Fruit fly (Drosophila melanogaster) whole organism, embryonic: ENCODE results near the gene CtBP.

ENCODE experiments used
- CG10565 ChIP-seq: fragments of 200-800 bp; sonication (Bioruptor generic); optimal IDR thresholded peaks from 3 replicates; lab custom pipeline; 2016; ENCODE audit warnings: missing biosample characterization, mild to moderate bottlenecking, missing genetic modification characterization
- CG10959 ChIP-seq: fragments of 200-800 bp; sonication (Bioruptor generic); IDR thresholded peaks from 2 replicates; pipeline ENCODE4 v1.3.6; 2022; ENCODE audit warnings: missing biosample characterization, missing genetic modification characterization
- CG12155 ChIP-seq: fragments of 200-800 bp; sonication (Bioruptor generic); optimal IDR thresholded peaks from 3 replicates; lab custom pipeline; 2016; ENCODE audit warnings: missing biosample characterization, missing genetic modification characterization
- CG15514 ChIP-seq: fragments of 200-800 bp; sonication (Bioruptor generic); optimal IDR thresholded peaks from 3 replicates; lab custom pipeline; 2017; ENCODE audit warnings: missing biosample characterization, missing genetic modification characterization, mild to moderate bottlenecking, moderate library complexity, missing genetic modification reagents
- CG16813 ChIP-seq: fragments of 200-800 bp; sonication (Bioruptor generic); IDR thresholded peaks from 3 replicates; pipeline ENCODE4 v1.3.6; 2022; ENCODE audit warnings: missing biosample characterization, missing genetic modification characterization; ENCODE audit not compliant: partially characterized antibody
- CG17186 ChIP-seq: fragments of 200-800 bp; sonication (Bioruptor generic); optimal IDR thresholded peaks from 3 replicates; lab custom pipeline; 2017; ENCODE audit warnings: missing biosample characterization, missing genetic modification reagents, missing genetic modification characterization
- CG17912 ChIP-seq: fragments of 200-800 bp; sonication (Bioruptor generic); optimal IDR thresholded peaks from 2 replicates; lab custom pipeline; 2018; ENCODE audit warnings: missing biosample characterization, mild to moderate bottlenecking, missing genetic modification characterization
- CG1832 ChIP-seq: fragments of 200-800 bp; sonication (Bioruptor generic); optimal IDR thresholded peaks from 2 replicates; lab custom pipeline; 2017; ENCODE audit warnings: missing biosample characterization, mild to moderate bottlenecking, missing genetic modification characterization, inconsistent platforms
- CG30403 ChIP-seq: fragments of 200-800 bp; sonication (Bioruptor generic); optimal IDR thresholded peaks from 3 replicates; lab custom pipeline; 2016; ENCODE audit warnings: missing biosample characterization, missing genetic modification characterization
- CG32532 ChIP-seq: fragments of 200-800 bp; sonication (Bioruptor generic); IDR thresholded peaks from 2 replicates; pipeline ENCODE4 v1.3.6; 2022; ENCODE audit warnings: missing biosample characterization, missing genetic modification characterization
- CG3407 ChIP-seq: fragments of 200-800 bp; sonication (Bioruptor generic); optimal IDR thresholded peaks from 2 replicates; lab custom pipeline; 2018; ENCODE audit warnings: missing biosample characterization, mild to moderate bottlenecking, missing genetic modification characterization
- CG3847 ChIP-seq: fragments of 200-800 bp; sonication (Bioruptor generic); IDR thresholded peaks from 2 replicates; pipeline ENCODE4 v1.3.6; 2022; ENCODE audit warnings: missing biosample characterization, missing genetic modification characterization
- CG4707 ChIP-seq: fragments of 200-800 bp; sonication (Bioruptor generic); optimal IDR thresholded peaks from 2 replicates; lab custom pipeline; 2018; ENCODE audit warnings: missing biosample characterization, mild to moderate bottlenecking, missing genetic modification characterization, moderate library complexity
- CG4820 ChIP-seq: fragments of 200-800 bp; sonication (Bioruptor generic); optimal IDR thresholded peaks from 3 replicates; lab custom pipeline; 2016; ENCODE audit warnings: missing biosample characterization, missing genetic modification characterization
- CG5953 ChIP-seq: fragments of 200-800 bp; sonication (Bioruptor generic); IDR thresholded peaks from 2 replicates; pipeline ENCODE4 v1.3.6; 2022; ENCODE audit warnings: missing biosample characterization, missing genetic modification characterization
- CG7745 ChIP-seq: fragments of 200-800 bp; sonication (Bioruptor generic); optimal IDR thresholded peaks from 2 replicates; lab custom pipeline; 2018; ENCODE audit warnings: missing biosample characterization, mild to moderate bottlenecking, missing genetic modification characterization, moderate library complexity
- CG9609 ChIP-seq: fragments of 200-800 bp; sonication (Bioruptor generic); optimal IDR thresholded peaks from 3 replicates; lab custom pipeline; 2016; ENCODE audit warnings: missing biosample characterization, missing genetic modification characterization
- CG9727 ChIP-seq: fragments of 200-800 bp; sonication (Bioruptor generic); optimal IDR thresholded peaks from 3 replicates; lab custom pipeline; 2017; ENCODE audit warnings: missing biosample characterization, mild to moderate bottlenecking, missing genetic modification characterization
- CoRest ChIP-seq: fragments of 200-800 bp; sonication (Bioruptor generic); optimal IDR thresholded peaks from 3 replicates; lab custom pipeline; 2018; ENCODE audit warnings: missing biosample characterization, mild to moderate bottlenecking, missing genetic modification characterization, moderate library complexity
- Drgx ChIP-seq: fragments of 200-800 bp; sonication (Bioruptor generic); IDR thresholded peaks from 2 replicates; pipeline ENCODE4 v1.3.6; 2022; ENCODE audit warnings: missing biosample characterization, missing genetic modification characterization
- E2f1 ChIP-seq: fragments of 200-800 bp; sonication (Bioruptor generic); IDR thresholded peaks from 2 replicates; pipeline ENCODE4 v1.3.6; 2022; ENCODE audit warnings: missing biosample characterization, missing genetic modification characterization
- ERR ChIP-seq: fragments of 200-800 bp; sonication (Bioruptor generic); optimal IDR thresholded peaks from 2 replicates; lab custom pipeline; 2016; ENCODE audit warnings: missing biosample characterization, missing genetic modification characterization
- Fer3 ChIP-seq: fragments of 200-800 bp; sonication (Bioruptor generic); optimal IDR thresholded peaks from 2 replicates; lab custom pipeline; 2018; ENCODE audit warnings: missing biosample characterization, mild to moderate bottlenecking, missing genetic modification characterization, moderate library complexity
- GATAe ChIP-seq: fragments of 200-800 bp; sonication (Bioruptor generic); conservative IDR thresholded peaks from 2 replicates; pipeline ENCODE4 v1.3.6; 2022; ENCODE audit warnings: missing biosample characterization, missing genetic modification characterization
- HLH3B ChIP-seq: fragments of 200-800 bp; sonication (Bioruptor generic); IDR thresholded peaks from 2 replicates; pipeline ENCODE4 v1.3.6; 2022; ENCODE audit warnings: missing biosample characterization, missing genetic modification characterization
- Hmx ChIP-seq: fragments of 200-800 bp; sonication (Bioruptor generic); optimal IDR thresholded peaks from 2 replicates; lab custom pipeline; 2016; ENCODE audit warnings: missing biosample characterization, missing genetic modification characterization
- Nf-YA ChIP-seq: fragments of 200-800 bp; sonication (Bioruptor generic); IDR thresholded peaks from 2 replicates; pipeline ENCODE4 v1.3.6; 2022; ENCODE audit warnings: missing biosample characterization, missing genetic modification characterization
- Spps ChIP-seq: fragments of 200-800 bp; sonication (Bioruptor generic); optimal IDR thresholded peaks from 2 replicates; lab custom pipeline; 2018; ENCODE audit warnings: missing biosample characterization, mild to moderate bottlenecking, missing genetic modification characterization
- TFAM ChIP-seq: fragments of 200-800 bp; sonication (Bioruptor generic); optimal IDR thresholded peaks from 2 replicates; lab custom pipeline; 2017; ENCODE audit warnings: missing biosample characterization, missing genetic modification characterization, inconsistent platforms
- Usf ChIP-seq: fragments of 200-800 bp; sonication (Bioruptor generic); optimal IDR thresholded peaks from 2 replicates; lab custom pipeline; 2017; ENCODE audit warnings: missing genotype, missing biosample characterization, missing genetic modification characterization
- YL-1 ChIP-seq: fragments of 200-800 bp; sonication (Bioruptor generic); optimal IDR thresholded peaks from 3 replicates; lab custom pipeline; 2017; ENCODE audit warnings: missing biosample characterization, mild to moderate bottlenecking, missing genetic modification characterization
- ara ChIP-seq: fragments of 200-800 bp; sonication (Bioruptor generic); IDR thresholded peaks from 2 replicates; pipeline ENCODE4 v1.3.6; 2022; ENCODE audit warnings: missing biosample characterization, missing genetic modification characterization
- ase ChIP-seq: fragments of 200-800 bp; sonication (Bioruptor generic); IDR thresholded peaks from 3 replicates; pipeline ENCODE4 v1.3.6; 2022; ENCODE audit warnings: missing biosample characterization, missing genetic modification characterization
- bigmax ChIP-seq: fragments of 200-800 bp; sonication (Bioruptor generic); optimal IDR thresholded peaks from 2 replicates; lab custom pipeline; 2018; ENCODE audit warnings: missing biosample characterization, mild to moderate bottlenecking, missing genetic modification characterization
- bowl ChIP-seq: fragments of 200-800 bp; sonication (Bioruptor generic); IDR thresholded peaks from 2 replicates; pipeline ENCODE4 v1.3.6; 2022; ENCODE audit warnings: missing biosample characterization, missing genetic modification characterization
- br ChIP-seq: fragments of >200 bp; optimal IDR thresholded peaks from 2 replicates; lab custom pipeline; 2017
- ci ChIP-seq: fragments of 200-800 bp; sonication (Bioruptor generic); IDR thresholded peaks from 3 replicates; pipeline ENCODE4 v1.3.6; 2022; ENCODE audit warnings: missing biosample characterization, missing genetic modification characterization
- croc ChIP-seq: fragments of 200-800 bp; sonication (Bioruptor generic); conservative IDR thresholded peaks from 3 replicates; pipeline ENCODE4 v1.3.6; 2022; ENCODE audit warnings: missing biosample characterization, missing genetic modification characterization
- dmrt11E ChIP-seq: fragments of 200-800 bp; sonication (Bioruptor generic); optimal IDR thresholded peaks from 3 replicates; lab custom pipeline; 2018; ENCODE audit warnings: missing biosample characterization, mild to moderate bottlenecking, missing genetic modification characterization, moderate library complexity
- fd102C ChIP-seq: fragments of 200-800 bp; sonication (Bioruptor generic); optimal IDR thresholded peaks from 2 replicates; lab custom pipeline; 2018; ENCODE audit warnings: missing biosample characterization, mild to moderate bottlenecking, missing genetic modification characterization, moderate library complexity
- grau ChIP-seq: fragments of 200-800 bp; optimal IDR thresholded peaks from 3 replicates; lab custom pipeline; 2019; ENCODE audit warnings: missing biosample characterization, mild to moderate bottlenecking, missing genetic modification characterization, moderate library complexity
- grn ChIP-seq: fragments of 200-800 bp; sonication (Bioruptor generic); optimal IDR thresholded peaks from 3 replicates; lab custom pipeline; 2017; ENCODE audit warnings: missing biosample characterization, missing genetic modification characterization
- lab ChIP-seq: fragments of 200-800 bp; sonication (Bioruptor generic); optimal IDR thresholded peaks from 3 replicates; lab custom pipeline; 2017; ENCODE audit warnings: missing biosample characterization, missing genetic modification characterization, mild to moderate bottlenecking, moderate library complexity, missing genetic modification reagents
- sc ChIP-seq, 3 experiments: fragments of >200 bp in 2 of 3; fragments of 200-800 bp in 1 of 3; sonication (Bioruptor generic) in 1 of 3; optimal IDR thresholded peaks; 2 replicates in 2 of 3; 3 replicates in 1 of 3; lab custom pipeline; 2017; ENCODE audit warnings: mild to moderate bottlenecking in 1 of 3, missing biosample characterization in 1 of 3, missing genetic modification characterization in 1 of 3, missing genetic modification reagents in 1 of 3
- sisA ChIP-seq: fragments of 200-800 bp; sonication (Bioruptor generic); IDR thresholded peaks from 2 replicates; pipeline ENCODE4 v1.3.6; 2022; ENCODE audit warnings: missing biosample characterization, missing genetic modification characterization
- sob ChIP-seq: fragments of 200-800 bp; sonication (Bioruptor generic); IDR thresholded peaks from 2 replicates; pipeline ENCODE4 v1.3.6; 2022; ENCODE audit warnings: missing biosample characterization, missing genetic modification characterization
- ssp ChIP-seq: fragments of 200-800 bp; sonication (Bioruptor generic); IDR thresholded peaks from 2 replicates; pipeline ENCODE4 v1.3.6; 2022; ENCODE audit warnings: missing biosample characterization, missing genetic modification characterization
- tap ChIP-seq: fragments of 200-800 bp; optimal IDR thresholded peaks from 3 replicates; lab custom pipeline; 2019; ENCODE audit warnings: missing biosample characterization, mild to moderate bottlenecking, missing genetic modification characterization, moderate library complexity
- tgo ChIP-seq: fragments of 200-800 bp; sonication (Bioruptor generic); IDR thresholded peaks from 3 replicates; pipeline ENCODE4 v1.3.6; 2022; ENCODE audit warnings: missing biosample characterization, missing genetic modification characterization
- trem ChIP-seq: fragments of 200-800 bp; optimal IDR thresholded peaks from 3 replicates; lab custom pipeline; 2019; ENCODE audit warnings: missing biosample characterization, mild to moderate bottlenecking, missing genetic modification characterization, moderate library complexity
- ttk ChIP-seq: fragments of 200-800 bp; sonication (Bioruptor generic); IDR thresholded peaks from 2 replicates; pipeline ENCODE4 v2.1.2; 2022; ENCODE audit warnings: missing biosample characterization, missing genetic modification characterization
- vvl ChIP-seq: fragments of 200-800 bp; sonication (Bioruptor generic); IDR thresholded peaks from 2 replicates; pipeline ENCODE4 v1.3.6; 2022; ENCODE audit warnings: missing biosample characterization, missing genetic modification characterization

Gene CtBP

DNA sequence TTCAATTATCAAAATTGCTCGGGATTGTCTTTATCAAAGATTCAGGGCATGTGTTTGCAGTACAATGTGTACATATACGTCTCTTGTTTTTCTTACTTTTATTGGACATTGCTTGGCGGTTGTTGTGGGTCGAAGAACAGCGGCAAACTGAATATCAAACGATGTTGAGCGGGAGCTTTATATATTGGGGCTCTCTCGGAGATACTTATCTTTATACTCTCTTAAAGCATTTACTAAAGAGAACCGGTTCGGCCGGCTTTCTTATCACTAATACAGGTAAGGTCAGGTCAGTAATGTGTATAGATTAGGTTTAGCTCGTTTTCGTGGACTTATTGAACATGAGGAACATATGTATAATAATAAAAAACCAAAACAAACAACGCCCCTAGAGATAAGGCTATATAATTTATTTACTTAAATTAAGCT lies 39.9 kb downstream of the CtBP start, which contains the start of gene CG7966 (continued):
- TF ChIP-seq tap (tag; lab: Kevin White, UChicago) (peak; percentile 33), CG4707 (GFP tag; lab: Kevin White, UChicago) (no peak), trem (tag; lab: Kevin White, UChicago) (no peak), fd102C (GFP tag; lab: Kevin White, UChicago) (no peak), YL-1 (GFP tag; lab: Kevin White, UChicago) (no peak), CG10959 (no peak), CG16813 (GFP tag; lab: Robert Waterston, UW) (no peak), CG9727 (GFP tag; lab: Kevin White, UChicago) (peak; percentile 6), CG3847 (GFP tag; lab: Robert Waterston, UW) (no peak), tgo (no peak), CG10565 (GFP tag; lab: Kevin White, UChicago) (no peak), Hmx (GFP tag; lab: Kevin White, UChicago) (no peak), br (no peak), E2f1 (no peak), Nf-YA (GFP tag; lab: Robert Waterston, UW) (no peak), CG32532 (GFP tag; lab: Robert Waterston, UW) (peak; percentile 38; the same call in 1 of the 2 replicates), grn (GFP tag; lab: Kevin White, UChicago) (peak; percentile 97), HLH3B (GFP tag; lab: Robert Waterston, UW) (no peak), CG12155 (GFP tag; lab: Kevin White, UChicago) (no peak), GATAe (peak; percentile 16; the same call in 1 of the 2 replicates), ci (GFP tag; lab: Robert Waterston, UW) (no peak; the same call in 2 of the 3 replicates), CG17912 (no peak), CG4820 (GFP tag; lab: Kevin White, UChicago) (no peak), CG9609 (no peak), Spps (tag; lab: Kevin White, UChicago) (no peak), CG30403 (GFP tag; lab: Kevin White, UChicago) (no peak), ttk (no peak), Drgx (GFP tag; lab: Robert Waterston, UW) (no peak), CG3407 (GFP tag; lab: Kevin White, UChicago) (no peak), bowl (GFP tag; lab: Robert Waterston, UW) (no peak), sisA (GFP tag; lab: Robert Waterston, UW) (no peak), CoRest (tag; lab: Kevin White, UChicago) (no peak), ssp (no peak), CG5953 (GFP tag; lab: Robert Waterston, UW) (no peak), CG1832 (GFP tag; lab: Kevin White, UChicago) (no peak), CG7745 (no peak), TFAM (GFP tag; lab: Kevin White, UChicago) (no peak), bigmax (GFP tag; lab: Kevin White, UChicago) (peak; percentile 23), CG15514 (GFP tag; lab: Kevin White, UChicago) (no peak), lab (GFP tag; lab: Kevin White, UChicago) (peak; percentile 59), vvl (GFP tag; lab: Robert Waterston, UW) (peak; percentile 51; the same call in 1 of the 2 replicates), Usf (GFP tag; lab: Kevin White, UChicago) (no peak), ERR (GFP tag; lab: Kevin White, UChicago) (no peak), grau (tag; lab: Kevin White, UChicago) (no peak), Fer3 (tag; lab: Kevin White, UChicago) (no peak), ase (GFP tag; lab: Robert Waterston, UW) (no peak), sc (optimal IDR thresholded peaks at IDR 0.05; lab: Kevin White, UChicago) (no peak), sc (GFP tag; optimal IDR thresholded peaks at IDR 0.05; lab: Kevin White, UChicago) (no peak), sob (GFP tag; lab: Robert Waterston, UW) (no peak), dmrt11E (tag; lab: Kevin White, UChicago) (no peak), CG17186 (GFP tag; lab: Kevin White, UChicago) (no peak), croc (no peak), ara (GFP tag; lab: Robert Waterston, UW) (no peak)
